Worm (Caenorhabditis elegans): ENCODE results near the gene Y25C1A.7.

The Y25C1A.7 gene

DNA sequence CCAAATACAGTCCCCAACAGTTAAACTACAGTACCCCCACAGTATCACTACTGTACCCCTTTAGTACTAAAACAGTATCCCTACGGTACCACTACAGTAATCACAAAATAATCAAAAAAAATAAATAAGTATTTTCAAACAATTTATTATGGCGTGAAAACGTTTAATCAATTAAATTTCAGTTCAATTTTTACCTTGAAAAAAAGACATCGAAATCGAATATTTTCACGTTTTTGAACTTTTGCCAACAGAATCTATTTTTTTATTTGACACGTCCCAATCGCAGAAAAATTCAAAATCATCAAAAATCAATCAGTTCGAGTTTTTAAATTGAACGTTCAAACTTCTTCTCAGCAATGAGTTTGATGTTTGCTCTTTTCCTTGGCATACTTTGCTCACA lies 43.1 kb upstream of the Y25C1A.7 start, which contains the start of gene clec-123:
Gene clec-123, plus strand, starts transcription at position 301 of the 400 bp plus-strand sequence.
- TF ChIP-seq nhr-11 (tag; optimal IDR thresholded peaks at IDR 0.05) (no peak), lsy-2 (tag; optimal IDR thresholded peaks at IDR 0.05) (no peak), aha-1 (tag; optimal IDR thresholded peaks at IDR 0.05) (no peak), nhr-77 (tag; optimal IDR thresholded peaks at IDR 0.05) (no peak), lin-13 (GFP tag; optimal IDR thresholded peaks at IDR 0.05) (no peak), fkh-8 (tag; optimal IDR thresholded peaks at IDR 0.05) (no peak), dsc-1 (tag; optimal IDR thresholded peaks at IDR 0.05) (no peak), ceh-90 (tag; optimal IDR thresholded peaks at IDR 0.05) (no peak), tbx-2 (tag; optimal IDR thresholded peaks at IDR 0.05) (no peak), unc-62 (GFP tag; optimal IDR thresholded peaks at IDR 0.05) (no peak), unc-86 (tag; optimal IDR thresholded peaks at IDR 0.05) (no peak)

DNA sequence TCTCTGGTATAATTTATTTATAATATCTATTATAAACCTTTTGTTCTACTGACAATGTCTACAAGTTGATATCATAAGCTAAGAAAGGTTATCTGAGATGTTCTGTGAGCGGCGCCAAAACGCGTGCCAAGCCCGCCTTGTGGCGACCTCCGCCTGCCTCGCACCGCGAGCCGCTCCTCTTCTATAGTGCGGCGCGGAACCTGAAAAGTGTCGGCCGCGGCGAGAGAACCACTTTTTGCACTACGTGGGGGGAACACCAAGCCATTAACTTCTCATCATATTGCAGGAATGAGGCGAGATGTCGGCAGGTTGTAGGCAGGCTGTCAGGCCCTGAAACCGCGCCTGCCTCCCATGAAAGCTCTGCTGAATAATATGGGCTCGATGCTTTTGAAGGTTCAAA lies 42.4 kb upstream of the Y25C1A.7 start:
- TF ChIP-seq fos-1 (tag; optimal IDR thresholded peaks at IDR 0.05): no peak
- peak; percentile 45 for TF ChIP-seq snpc-4 (tag; optimal IDR thresholded peaks at IDR 0.05)
- no peak for TF ChIP-seq irx-1 (tag; optimal IDR thresholded peaks at IDR 0.05)
- no peak for TF ChIP-seq ztf-4 (tag; optimal IDR thresholded peaks at IDR 0.05)
- no peak for TF ChIP-seq F16B12.6 (tag; optimal IDR thresholded peaks at IDR 0.05)

DNA sequence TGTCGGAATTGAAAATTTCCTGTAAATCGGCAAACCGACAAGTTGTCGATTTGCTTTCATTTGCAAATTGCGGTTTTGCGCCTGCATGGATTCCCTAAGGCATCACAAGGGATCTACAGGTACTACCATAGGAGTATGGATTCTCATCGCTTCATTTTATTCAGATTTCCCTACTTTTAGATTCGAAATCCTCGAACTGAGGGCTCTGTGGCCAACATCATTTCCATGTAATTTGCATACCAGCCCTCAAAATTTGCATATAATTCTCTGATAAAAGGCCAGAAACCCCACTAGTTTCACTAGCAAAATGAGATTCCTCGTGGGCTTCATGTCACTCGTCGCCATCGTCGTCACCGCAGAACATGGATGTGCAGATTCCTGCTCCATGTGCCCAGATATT lies 41.5 kb upstream of the Y25C1A.7 start, which contains the start of gene Y25C1A.2:
Gene Y25C1A.2, plus strand, starts transcription at position 301 of the 400 bp plus-strand sequence.
- no peak for TF ChIP-seq lin-35 (GFP tag; optimal IDR thresholded peaks at IDR 0.05)
- TF ChIP-seq zip-4 (GFP tag; optimal IDR thresholded peaks at IDR 0.05): no peak
- no peak for TF ChIP-seq aha-1 (tag; optimal IDR thresholded peaks at IDR 0.05)
- no peak for TF ChIP-seq fos-1 (tag; optimal IDR thresholded peaks at IDR 0.05)
- no peak for TF ChIP-seq ceh-90 (tag; optimal IDR thresholded peaks at IDR 0.05)
- no peak for TF ChIP-seq efl-1 (optimal IDR thresholded peaks at IDR 0.05)
- no peak for TF ChIP-seq efl-1 (GFP tag; optimal IDR thresholded peaks at IDR 0.05 in 1 of 2)
- no peak for TF ChIP-seq C34B4.2 (tag; optimal IDR thresholded peaks at IDR 0.05)

DNA sequence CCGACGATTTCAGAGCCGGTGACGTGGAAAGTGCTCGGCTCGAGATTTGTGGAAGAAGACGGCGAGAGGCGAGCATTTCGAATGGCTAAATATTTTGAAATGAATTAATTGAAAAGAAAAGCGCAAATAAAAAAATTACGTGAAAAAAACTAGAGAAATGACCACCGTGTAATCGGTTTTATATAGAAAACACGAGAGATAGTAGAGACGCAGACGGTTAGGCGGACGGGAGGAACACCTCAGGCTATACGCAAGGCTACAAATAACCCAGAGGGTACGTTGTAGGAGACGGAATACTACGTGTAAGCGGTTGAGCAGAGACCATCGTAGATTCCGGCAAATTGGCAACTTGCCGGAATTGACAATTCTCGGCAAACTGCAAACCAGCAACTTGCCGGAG lies 40.3 kb upstream of the Y25C1A.7 start, which contains the start of gene Y25C1A.13:
Gene Y25C1A.13, minus strand, starts transcription at position 101 of the 400 bp plus-strand sequence.
- TF ChIP-seq lin-14 (GFP tag; optimal IDR thresholded peaks at IDR 0.05): peak; percentile 40
- no peak for TF ChIP-seq nhr-85 (tag)
- TF ChIP-seq aha-1 (tag; optimal IDR thresholded peaks at IDR 0.05): no peak

DNA sequence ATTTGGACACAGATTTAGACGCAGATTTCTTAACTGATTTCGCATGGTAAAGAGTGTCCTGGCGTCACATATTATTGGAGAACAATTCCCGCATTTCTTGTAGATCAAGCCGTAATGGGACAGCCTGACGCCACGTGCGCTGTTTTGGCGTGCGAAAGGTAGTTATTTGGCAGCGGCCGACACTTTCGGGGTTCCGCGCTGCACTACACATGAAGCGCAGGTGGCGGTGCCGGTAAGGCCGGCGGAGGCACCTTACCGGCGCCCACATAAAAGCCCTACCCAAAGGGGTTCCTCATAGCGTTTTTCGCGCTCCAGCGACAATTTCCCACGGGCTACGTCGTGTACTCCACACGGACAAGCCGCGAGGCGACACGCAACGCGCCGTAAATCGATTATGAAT lies 39.2 kb upstream of the Y25C1A.7 start:
- no peak for TF ChIP-seq lin-35 (GFP tag; optimal IDR thresholded peaks at IDR 0.05)
- TF ChIP-seq fkh-8 (tag; optimal IDR thresholded peaks at IDR 0.05): no peak
- TF ChIP-seq mep-1 (tag; optimal IDR thresholded peaks at IDR 0.05): no peak
- no peak for TF ChIP-seq hlh-17 (GFP tag; optimal IDR thresholded peaks at IDR 0.05; ENCODE audit: borderline replicate concordance)
- no peak for TF ChIP-seq nhr-85 (tag)
- no peak for TF ChIP-seq nhr-19 (GFP tag; conservative IDR thresholded peaks at IDR 0.05)
- no peak for TF ChIP-seq ztf-4 (tag; optimal IDR thresholded peaks at IDR 0.05)
- no peak for TF ChIP-seq sup-37 (GFP tag; optimal IDR thresholded peaks at IDR 0.05)
- TF ChIP-seq mef-2 (tag; optimal IDR thresholded peaks at IDR 0.05): no peak

DNA sequence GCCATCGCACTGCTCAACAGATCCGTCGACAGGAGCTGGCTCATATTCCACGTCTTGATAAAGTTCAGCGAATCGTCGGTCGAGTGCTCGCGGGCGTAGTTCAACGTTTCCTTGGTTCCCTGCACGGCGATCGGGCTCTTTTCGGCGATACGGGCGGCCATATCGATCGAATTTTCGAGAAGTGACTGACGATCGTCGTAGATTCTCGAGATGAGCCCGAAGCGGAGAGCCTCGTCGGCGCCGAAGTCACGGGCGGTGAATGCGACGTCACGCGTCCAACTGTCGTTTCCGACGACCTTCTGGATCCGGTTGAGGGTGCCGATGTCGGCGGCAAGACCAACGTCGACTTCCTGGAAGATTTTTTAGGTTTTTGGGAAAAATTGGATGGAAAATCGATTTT lies 38.7 kb upstream of the Y25C1A.7 start:
- TF ChIP-seq ceh-88 (GFP tag; IDR thresholded peaks at IDR 0.05) (no peak), alr-1 (tag; optimal IDR thresholded peaks at IDR 0.05; ENCODE audit: borderline replicate concordance) (no peak), ceh-8 (GFP tag; optimal IDR thresholded peaks at IDR 0.05) (no peak)

DNA sequence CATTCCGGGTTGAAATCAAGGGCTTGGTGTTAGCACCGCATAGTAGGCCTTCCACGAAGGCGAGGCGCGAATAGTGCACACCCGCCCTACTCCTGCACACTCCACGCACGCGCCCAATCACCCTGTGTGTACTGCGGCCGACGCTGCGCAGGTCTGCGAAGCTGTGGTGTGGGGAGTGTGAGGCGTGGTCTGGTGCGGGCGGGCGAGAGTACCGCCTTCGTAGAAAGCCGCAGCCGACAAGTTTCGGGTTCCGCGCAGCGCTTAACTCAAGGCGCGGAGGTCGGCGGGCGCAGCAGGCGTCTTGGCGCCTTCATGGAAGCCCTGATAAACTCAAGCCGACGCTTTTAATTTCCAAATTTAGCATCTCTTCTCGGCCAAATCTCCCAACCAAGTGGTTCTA lies 37.2 kb upstream of the Y25C1A.7 start:
- TF ChIP-seq lin-39 (tag; optimal IDR thresholded peaks at IDR 0.05) (no peak), ets-5 (GFP tag; IDR thresholded peaks at IDR 0.05) (no peak), nhr-84 (tag; optimal IDR thresholded peaks at IDR 0.05) (no peak), F16B12.6 (tag; optimal IDR thresholded peaks at IDR 0.05) (no peak), aly-2 (tag; optimal IDR thresholded peaks at IDR 0.05) (no peak), ceh-63 (GFP tag; optimal IDR thresholded peaks at IDR 0.05) (no peak), grh-1 (GFP tag; IDR thresholded peaks at IDR 0.05) (no peak), mep-1 (tag; optimal IDR thresholded peaks at IDR 0.05) (no peak), nhr-77 (tag; optimal IDR thresholded peaks at IDR 0.05) (no peak), hpl-2 (GFP tag; optimal IDR thresholded peaks at IDR 0.05) (no peak), pag-3 (tag; optimal IDR thresholded peaks at IDR 0.05; ENCODE audit: borderline replicate concordance, insufficient read depth) (no peak), vab-15 (tag; optimal IDR thresholded peaks at IDR 0.05) (no peak), egl-13 (tag; optimal IDR thresholded peaks at IDR 0.05) (no peak)

All from whole organism, L1 larva.